Worm (Caenorhabditis elegans) whole organism, dauer: ENCODE measurements around the gene lgc-4.
"Not testable (repeated sequence)": the region's sequence is repeated elsewhere in the genome, so short reads cannot be mapped to it uniquely, and the experiment has no call there.

ENCODE experiments used
- unc-62 ChIP-seq: sonication (generic microtip); optimal IDR thresholded peaks from 2 replicates; lab custom pipeline; 2017; ENCODE audit warnings: missing biosample characterization, missing genetic modification reagents, missing genetic modification characterization

lgc-4 gene

DNA sequence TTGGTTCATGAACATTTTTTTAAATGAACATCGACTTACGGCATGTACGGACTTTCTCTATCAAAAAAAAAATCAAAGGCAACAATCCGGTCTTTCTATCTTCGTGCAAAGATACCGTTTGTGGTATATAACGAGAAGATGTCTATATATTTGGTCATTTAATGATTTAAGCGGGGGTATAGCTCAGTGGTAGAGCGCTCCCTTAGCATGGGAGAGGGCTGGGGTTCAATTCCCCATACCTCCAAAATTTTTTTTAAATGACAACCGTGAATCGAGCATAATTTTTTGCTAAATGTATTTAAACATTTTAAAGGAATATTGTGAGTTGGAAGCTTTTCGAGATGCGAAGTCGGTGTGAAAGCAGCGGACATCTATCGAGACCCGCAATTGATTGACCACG, 3.3 kb downstream of the lgc-4 start:
- no peak for TF ChIP-seq unc-62 (GFP tag; lab: Kevin White, UChicago)

DNA sequence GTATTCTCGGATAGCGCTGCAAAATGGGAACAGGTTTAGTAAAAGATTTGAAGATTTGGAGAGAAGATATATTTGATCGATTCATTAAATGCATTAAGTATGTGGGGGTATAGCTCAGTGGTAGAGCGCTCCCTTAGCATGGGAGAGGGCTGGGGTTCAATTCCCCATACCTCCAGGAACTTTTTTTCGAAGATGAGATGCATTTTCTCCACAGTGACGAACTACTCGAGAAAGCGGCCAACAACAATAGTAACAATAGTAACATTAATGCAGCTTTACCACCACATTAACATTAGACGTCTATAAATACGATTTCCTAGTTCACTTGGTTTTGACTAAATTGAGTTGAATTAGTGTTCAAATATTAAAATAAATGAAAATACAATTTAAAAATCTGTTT, 4.3 kb downstream of the lgc-4 start:
- TF ChIP-seq unc-62 (GFP tag; lab: Kevin White, UChicago), result no peak

DNA sequence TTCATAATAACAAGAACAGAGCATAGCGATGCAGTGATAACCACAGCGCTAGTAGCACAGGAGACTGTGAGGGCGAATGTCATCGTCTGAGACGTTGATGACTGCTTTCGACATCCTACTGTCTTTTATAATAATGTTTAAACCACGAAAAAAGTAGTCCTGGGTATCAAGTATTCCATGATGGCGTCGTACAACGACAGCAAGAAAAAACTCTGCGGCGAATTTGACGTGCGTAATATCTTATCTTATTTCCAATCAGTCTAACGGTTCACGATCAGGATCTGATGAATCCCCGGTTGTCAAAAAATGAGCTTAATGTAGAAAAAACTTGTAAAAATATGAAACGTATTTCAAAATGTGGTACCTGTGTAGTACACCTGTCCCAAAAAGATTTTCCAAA, 7.5 kb downstream of the lgc-4 start, which contains the start of gene col-175:
TSS of gene col-175 (minus strand) at position 101 of the 400 bp plus-strand sequence.
- TF ChIP-seq unc-62 (GFP tag; lab: Kevin White, UChicago), result no peak

DNA sequence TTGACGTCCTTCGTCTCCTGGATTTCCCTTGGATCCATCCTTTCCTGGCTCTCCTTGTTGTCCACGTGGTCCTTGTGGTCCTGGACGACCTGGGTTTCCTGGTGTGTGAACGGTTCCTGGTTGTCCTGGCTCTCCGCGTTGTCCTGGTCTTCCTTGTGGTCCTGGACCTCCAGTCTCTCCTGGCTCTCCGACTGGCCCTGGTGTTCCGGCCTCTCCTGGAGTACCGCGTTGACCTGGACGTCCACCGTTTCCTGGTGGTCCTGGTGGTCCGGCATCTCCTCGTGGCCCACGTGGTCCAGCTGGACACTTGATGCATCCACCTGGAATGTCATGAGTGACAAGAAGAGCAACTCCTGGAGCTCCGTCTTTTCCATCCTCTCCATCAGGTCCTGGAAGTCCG, 8.2 kb downstream of the lgc-4 start:
- TF ChIP-seq unc-62 (GFP tag; lab: Kevin White, UChicago), result no peak

DNA sequence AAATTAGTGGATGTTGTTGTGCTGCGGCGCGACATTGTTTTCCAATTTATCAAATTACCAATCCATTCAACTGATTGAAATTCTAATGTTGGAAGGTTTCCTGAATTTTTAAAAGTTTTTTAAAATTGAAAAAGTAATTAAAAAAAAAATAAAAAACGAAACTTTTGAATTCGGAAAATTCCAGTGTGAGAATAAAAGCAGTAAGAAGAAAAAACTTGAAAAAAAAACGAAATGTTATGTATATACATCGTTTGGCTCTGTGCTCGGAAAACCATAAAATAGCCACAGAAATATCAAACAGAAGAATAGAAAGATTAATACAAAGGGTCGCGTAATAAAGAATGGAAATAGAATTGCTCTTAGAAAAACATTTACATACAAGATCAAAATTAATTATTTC, 10.0 kb downstream of the lgc-4 start, which contains the start of gene vav-1:
TSS of gene vav-1 (minus strand) at position 101 of the 400 bp plus-strand sequence.
- no peak for TF ChIP-seq unc-62 (GFP tag; lab: Kevin White, UChicago)

DNA sequence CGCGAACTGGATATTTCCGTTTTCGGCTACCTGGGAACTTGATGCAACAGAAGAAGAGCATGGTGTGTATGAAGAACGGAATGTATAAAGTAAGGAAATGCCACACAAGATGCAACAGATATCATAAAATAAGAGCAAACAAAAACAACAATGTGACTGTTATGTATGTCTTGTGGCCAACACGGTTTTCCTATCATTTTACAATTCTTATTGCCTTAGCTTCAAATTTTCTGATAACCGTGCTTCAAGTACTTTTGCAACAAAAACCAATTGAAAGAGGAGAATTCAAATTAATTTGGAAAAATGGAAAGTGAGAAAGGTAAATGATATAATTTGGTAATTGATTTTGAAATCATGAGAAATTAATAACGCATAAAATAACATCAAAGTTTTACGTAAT, 10.5 kb downstream of the lgc-4 start:
- TF ChIP-seq unc-62 (GFP tag; lab: Kevin White, UChicago), result no peak

DNA sequence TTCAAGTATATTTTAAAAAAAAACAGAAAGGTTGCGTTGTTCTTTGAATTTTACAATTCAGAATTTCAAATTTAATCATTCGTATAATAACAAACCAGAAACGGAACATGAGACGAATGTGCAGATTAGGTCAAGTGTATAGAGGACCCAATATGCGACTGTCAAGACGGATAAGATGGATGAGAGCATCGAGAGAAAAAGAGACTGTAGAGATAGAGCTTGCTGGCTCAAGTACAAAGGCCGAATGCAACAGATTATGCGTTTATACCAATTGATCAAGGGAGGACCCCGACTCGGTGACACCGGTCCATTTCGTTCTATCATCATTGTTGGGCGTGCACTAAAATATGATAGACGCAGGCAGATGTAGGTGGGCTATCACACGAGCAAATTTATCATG, 11.7 kb downstream of the lgc-4 start:
- TF ChIP-seq unc-62 (GFP tag; lab: Kevin White, UChicago), result no peak

DNA sequence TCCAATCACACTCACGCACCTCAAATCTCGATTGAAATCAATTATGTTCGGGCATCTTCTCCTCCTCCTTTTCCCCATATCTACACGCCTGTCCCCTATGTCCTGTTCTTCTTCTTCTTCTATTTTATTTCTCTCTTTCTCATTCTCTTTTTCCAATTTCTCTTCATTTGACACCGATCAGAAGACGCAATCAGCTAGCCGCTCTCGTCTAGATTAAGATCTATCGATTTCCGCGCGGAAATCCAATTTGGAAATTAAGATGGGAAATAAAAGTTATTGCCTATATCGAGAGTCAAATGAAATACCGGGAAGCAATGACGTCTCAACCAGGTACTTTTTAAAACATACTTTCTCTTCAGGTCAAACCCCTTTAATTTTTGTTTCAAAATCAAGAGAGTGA, 13.6 kb downstream of the lgc-4 start:
- no peak for TF ChIP-seq unc-62 (GFP tag; lab: Kevin White, UChicago)

DNA sequence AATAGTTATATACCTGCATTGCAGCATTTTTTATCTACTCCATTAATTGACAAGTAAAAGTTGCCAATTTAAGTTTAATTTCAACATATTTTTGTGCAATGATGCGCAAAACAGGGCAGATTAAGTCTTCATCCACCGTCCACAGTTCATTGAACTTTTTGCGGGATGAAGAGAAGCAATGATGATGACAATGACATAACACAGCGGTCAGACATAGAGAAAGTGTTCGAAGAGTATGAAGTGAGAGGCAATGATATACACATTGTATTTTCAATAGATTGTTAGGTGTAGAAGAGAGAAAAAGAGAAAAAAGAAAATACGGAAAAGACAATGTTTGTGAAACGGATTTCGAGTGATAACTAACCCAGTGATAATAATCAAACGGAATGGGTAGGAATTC, 15.1 kb downstream of the lgc-4 start:
- no peak for TF ChIP-seq unc-62 (GFP tag; lab: Kevin White, UChicago)

DNA sequence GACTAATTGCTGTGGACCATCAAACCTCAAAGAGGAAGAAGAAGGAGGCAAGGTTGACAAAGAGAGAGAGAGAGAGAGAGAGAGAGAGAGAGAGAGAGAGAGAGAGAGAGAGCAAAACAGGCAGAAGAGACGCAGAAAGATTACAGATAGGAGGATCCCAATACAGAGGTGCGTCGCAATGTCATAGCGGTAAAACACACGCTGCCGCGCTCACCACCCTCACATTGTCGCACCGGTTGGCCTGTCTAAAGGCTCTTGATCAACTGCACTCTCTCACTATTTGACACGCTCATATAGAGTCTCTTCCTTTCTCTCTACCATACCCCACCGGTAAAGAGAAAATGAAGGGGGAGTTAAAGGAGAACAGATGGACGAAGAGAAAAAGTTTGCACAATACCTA, 16.8 kb downstream of the lgc-4 start:
- TF ChIP-seq unc-62 (GFP tag; lab: Kevin White, UChicago), result no peak

DNA sequence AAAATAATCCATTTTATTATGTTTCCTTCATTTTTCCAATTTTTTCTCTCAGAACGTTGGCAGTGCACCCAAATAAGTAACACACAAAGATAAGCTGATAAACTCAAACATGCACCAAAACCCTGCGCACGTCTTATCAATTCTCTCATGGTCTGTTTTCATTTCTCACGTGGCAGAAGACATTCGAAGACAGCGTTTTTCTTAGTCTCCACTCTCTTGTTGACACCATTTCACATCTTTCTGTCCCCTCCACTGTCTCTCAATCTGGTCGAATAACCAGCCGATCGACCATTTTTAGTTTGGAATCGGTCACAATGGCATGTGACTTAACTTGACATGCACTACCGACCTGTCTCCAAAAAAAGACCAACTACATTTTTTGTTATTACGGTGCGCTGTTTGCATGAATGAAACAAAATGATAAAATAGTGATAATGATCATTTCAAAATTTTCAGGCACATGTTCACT, 28.1 kb downstream of the lgc-4 start, which contains the start of gene C35B8.3:
TSS of gene C35B8.3 (plus strand) at position 51 of the 469 bp plus-strand sequence.
- TF ChIP-seq unc-62 (GFP tag; lab: Kevin White, UChicago), result no peak

DNA sequence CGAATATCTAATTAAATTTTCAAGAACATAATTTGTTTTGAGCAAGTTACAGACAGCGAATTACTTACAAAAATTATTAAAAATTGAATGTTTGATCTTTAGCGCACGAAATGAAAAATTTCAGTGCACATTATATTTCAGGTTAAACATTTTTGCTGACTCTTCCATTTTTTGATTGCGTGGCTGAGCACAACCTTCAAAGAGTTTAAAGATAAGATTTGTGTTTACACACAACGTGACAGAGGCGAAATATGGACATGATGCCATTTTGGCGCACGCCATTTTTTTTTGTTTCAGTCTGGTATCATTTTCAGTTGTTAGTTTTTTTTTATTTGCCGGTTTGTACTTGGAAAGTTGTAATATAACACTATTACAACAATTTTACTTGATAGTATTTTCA, 29.3 kb downstream of the lgc-4 start:
- no peak for TF ChIP-seq unc-62 (GFP tag; lab: Kevin White, UChicago)

DNA sequence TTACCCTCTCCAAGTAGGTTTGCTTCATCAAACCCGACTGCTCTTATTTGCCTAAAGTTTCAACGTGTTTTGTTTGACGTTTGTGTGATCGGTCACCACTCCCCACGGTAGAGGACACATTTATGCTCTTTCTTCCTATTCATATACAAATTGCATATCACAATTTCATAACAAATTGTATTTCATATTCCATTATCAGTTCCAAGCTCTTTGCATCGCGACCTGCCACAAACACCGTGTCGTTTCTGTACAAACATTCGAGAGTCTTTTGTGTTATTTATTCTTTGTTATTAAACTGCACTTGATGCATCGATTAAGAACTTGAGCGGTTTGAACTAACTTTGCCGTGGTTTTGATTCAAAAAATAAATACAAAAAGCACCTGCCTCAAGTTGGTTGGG, 31.9 kb downstream of the lgc-4 start:
- no peak for TF ChIP-seq unc-62 (GFP tag; lab: Kevin White, UChicago)

DNA sequence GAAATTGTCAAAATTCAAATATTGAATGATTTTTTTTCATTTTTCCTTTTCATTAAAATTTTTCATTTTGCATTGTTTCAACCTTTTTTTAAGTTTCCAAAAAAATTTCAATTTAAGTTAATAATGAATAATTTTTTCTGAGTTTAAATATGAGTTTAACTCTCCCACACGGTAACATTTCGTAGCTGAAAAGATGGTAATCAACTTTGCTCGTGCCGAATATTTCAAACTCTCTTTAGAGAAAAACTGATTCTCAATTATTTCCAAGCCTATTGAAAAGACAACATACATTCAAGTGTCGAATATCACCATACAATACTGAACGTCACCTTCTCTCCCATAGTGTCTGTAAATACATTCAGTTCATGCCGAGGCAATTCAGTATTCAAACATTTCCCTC, 33.1 kb downstream of the lgc-4 start:
- TF ChIP-seq unc-62 (GFP tag; lab: Kevin White, UChicago), result no peak

DNA sequence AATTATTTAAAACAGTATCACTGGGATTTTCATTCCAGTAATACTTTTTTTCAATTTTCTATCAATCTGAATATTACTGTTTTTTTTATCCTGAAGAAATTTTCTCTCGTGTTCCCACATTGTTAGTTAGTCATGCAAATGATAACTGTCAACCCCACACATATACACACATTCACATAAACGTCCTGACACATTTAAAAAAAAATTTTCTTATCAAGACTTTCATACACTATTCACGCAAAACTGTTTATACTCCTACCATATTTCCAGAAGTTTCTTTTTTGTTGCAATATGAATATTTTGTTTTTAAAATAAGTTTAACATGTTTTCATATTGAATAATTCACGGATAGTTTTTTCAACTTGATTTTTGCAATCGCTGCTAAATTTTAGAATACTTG, 33.5 kb downstream of the lgc-4 start:
- no peak for TF ChIP-seq unc-62 (GFP tag; lab: Kevin White, UChicago)

DNA sequence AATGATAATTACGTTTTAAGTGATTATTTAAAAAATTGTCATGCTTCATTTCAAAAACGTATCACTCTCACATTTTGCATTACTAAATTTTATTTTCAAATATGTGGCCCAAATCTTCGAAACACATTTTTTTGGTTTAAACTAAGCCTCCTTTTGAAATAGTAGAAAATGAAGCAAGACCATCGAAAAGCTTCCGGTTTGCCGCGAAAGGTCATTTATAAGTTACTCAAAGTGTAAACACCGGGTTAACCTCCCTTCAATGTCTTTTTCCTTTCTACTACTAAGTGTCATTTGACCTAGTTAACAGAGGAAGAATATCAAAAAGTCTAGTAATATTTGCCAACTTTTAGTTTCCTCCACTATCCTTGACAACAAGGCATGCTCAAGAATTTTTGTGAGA, 35.3 kb downstream of the lgc-4 start:
- TF ChIP-seq unc-62 (GFP tag; lab: Kevin White, UChicago), result no peak

DNA sequence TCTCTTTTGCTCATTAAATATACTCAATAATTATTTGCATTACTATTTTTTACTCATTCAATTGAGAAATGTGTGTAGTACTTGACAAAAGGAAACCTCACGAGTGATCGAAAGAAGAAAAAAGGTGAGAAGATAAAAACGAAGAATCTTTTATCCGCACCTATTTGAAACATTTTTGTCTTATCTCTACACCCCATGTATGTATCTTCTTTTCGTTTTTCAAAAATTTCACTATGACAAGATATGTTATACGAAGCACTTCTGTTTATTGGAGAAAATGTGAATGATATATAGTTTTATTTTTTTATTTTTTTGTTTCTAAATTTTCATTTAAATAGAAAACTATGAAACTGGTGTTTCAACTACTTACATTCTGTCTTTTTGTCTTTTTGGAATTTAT, 37.0 kb downstream of the lgc-4 start:
- TF ChIP-seq unc-62 (GFP tag; lab: Kevin White, UChicago), result no peak

DNA sequence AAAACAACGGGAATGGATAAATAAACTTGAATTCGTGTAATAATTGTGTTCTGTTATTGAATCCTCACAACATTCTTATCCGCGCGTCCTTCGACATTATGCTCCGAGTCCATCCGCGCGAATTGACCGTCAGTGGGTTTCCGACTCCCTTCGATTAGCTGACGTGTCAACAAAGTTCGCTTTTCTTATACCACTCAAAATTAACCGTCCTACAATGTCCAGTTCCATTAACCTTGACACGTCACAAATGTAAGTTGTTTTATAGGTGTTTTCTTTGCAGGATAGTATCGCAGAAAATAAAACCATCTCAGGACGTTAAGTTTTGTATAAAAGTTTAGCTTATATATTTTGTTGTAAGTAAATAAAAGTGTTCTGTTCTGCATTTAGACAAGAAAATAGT, 38.6 kb downstream of the lgc-4 start, which contains the start of gene crb-3:
TSS of gene crb-3 (plus strand) at position 301 of the 400 bp plus-strand sequence.
- TF ChIP-seq unc-62 (GFP tag; lab: Kevin White, UChicago), result not testable (repeated sequence)
